Worm (Caenorhabditis elegans) whole organism, early embryonic: ENCODE data around the gene srw-102.

Source experiments
- ama-1 ChIP-seq: fragments of 150-350 bp; optimal IDR thresholded peaks from 2 replicates; lab custom pipeline; 2014
- ceh-13 ChIP-seq: fragments of 200-800 bp; sonication (Bioruptor generic); optimal IDR thresholded peaks from 2 replicates; lab custom pipeline; 2018; ENCODE audit warnings: mild to moderate bottlenecking, missing genetic modification characterization, missing compliant biosample characterization
- ceh-36 ChIP-seq: sonication (generic microtip); optimal IDR thresholded peaks from 2 replicates; lab custom pipeline; 2016; ENCODE audit warnings: missing genetic modification characterization, inconsistent platforms, missing compliant biosample characterization

DNA sequence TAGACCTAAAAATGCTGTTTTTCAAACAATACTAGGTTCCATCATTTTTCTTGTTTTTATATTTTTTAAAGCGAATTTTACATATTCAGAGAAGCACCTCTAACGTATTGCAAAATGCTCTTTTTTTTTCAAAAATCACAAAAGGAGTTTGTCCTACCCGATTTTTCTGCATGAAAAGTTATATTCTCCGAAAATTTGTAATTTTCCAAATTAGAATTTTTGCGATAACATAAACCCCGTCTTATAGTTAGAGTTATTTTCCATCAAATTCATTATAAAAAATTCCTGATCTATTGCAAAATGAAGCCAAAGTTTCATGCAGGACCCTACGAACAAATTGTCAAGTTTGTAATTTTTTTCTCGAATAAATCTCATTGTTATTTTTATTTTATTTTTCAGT, 11.6 kb upstream of the srw-102 start, which contains the start of gene srw-99:
- TF ChIP-seq ceh-36 (tag; lab: Kevin White, UChicago) (no peak), ama-1 (lab: Kevin White, UChicago) (no peak), ceh-13 (no peak)
